Fruit fly (Drosophila melanogaster): ENCODE measurements around the gene U4-U6-60K.

The U4-U6-60K gene

dm6 chr3L:17529511-17530194 is 15.9 kb upstream of the U4-U6-60K start, which contains the start of the genes Edc3 and Nedd4 (continued):
- TF ChIP-seq CG9437 (GFP tag; optimal IDR thresholded peaks at IDR 0.05), result no peak
- TF ChIP-seq Lim3 (GFP tag; IDR thresholded peaks at IDR 0.05), result no peak
- TF ChIP-seq CG1603 (tag; optimal IDR thresholded peaks at IDR 0.05), result no peak
- no peak for TF ChIP-seq maf-S (GFP tag; optimal IDR thresholded peaks at IDR 0.05)
- TF ChIP-seq CG5180 (GFP tag; optimal IDR thresholded peaks at IDR 0.05), result no peak
- TF ChIP-seq slou (GFP tag; optimal IDR thresholded peaks at IDR 0.05), result no peak
- no peak for TF ChIP-seq hkb (optimal IDR thresholded peaks at IDR 0.05)
- no peak for TF ChIP-seq hkb (GFP tag; IDR thresholded peaks at IDR 0.05)
- TF ChIP-seq Myb (GFP tag; optimal IDR thresholded peaks at IDR 0.05), result no peak
- TF ChIP-seq CG15514 (GFP tag; optimal IDR thresholded peaks at IDR 0.05), result peak; percentile 55
- no peak for TF ChIP-seq Jarid2 (GFP tag; optimal IDR thresholded peaks at IDR 0.05)
- TF ChIP-seq TFAM (GFP tag; optimal IDR thresholded peaks at IDR 0.05), result no peak
- TF ChIP-seq CG43689 (GFP tag; IDR thresholded peaks at IDR 0.05), result no peak
- TF ChIP-seq ranshi (GFP tag; IDR thresholded peaks at IDR 0.05), result no peak
- TF ChIP-seq CG17385 (GFP tag; optimal IDR thresholded peaks at IDR 0.05), result peak; percentile 94
- TF ChIP-seq CG16813 (GFP tag; IDR thresholded peaks at IDR 0.05; ENCODE audit: partially characterized antibody), result peak; percentile 21; the same call in 1 of the 3 replicates
- 0 out of 4 replicates have a peak, but pooled peaks have one; percentile 65 for TF ChIP-seq chinmo (GFP tag; IDR thresholded peaks at IDR 0.05; ENCODE audit: partially characterized antibody)
- peak; percentile 29 for TF ChIP-seq BtbVII (GFP tag; optimal IDR thresholded peaks at IDR 0.05)
- TF ChIP-seq Atf6 (GFP tag; IDR thresholded peaks at IDR 0.05), result no peak
- TF ChIP-seq Ada2b (GFP tag; IDR thresholded peaks at IDR 0.05), result no peak
- TF ChIP-seq CG31365 (tag; optimal IDR thresholded peaks at IDR 0.05), result no peak
- TF ChIP-seq eve (GFP tag; optimal IDR thresholded peaks at IDR 0.05), result no peak
- no peak for TF ChIP-seq crol (GFP tag; IDR thresholded peaks at IDR 0.05)
- no peak for TF ChIP-seq Bdp1 (GFP tag; optimal IDR thresholded peaks at IDR 0.05)
- no peak for TF ChIP-seq CG7271 (tag; optimal IDR thresholded peaks at IDR 0.05)
- no peak for TF ChIP-seq Six4 (GFP tag; optimal IDR thresholded peaks at IDR 0.05)
- no peak for TF ChIP-seq CG7357 (GFP tag; IDR thresholded peaks at IDR 0.05)
- no peak for TF ChIP-seq NK7.1 (GFP tag; optimal IDR thresholded peaks at IDR 0.05)
- no peak for TF ChIP-seq CG10366 (GFP tag; IDR thresholded peaks at IDR 0.05)
- peak; percentile 60 for TF ChIP-seq CG2712 (tag; optimal IDR thresholded peaks at IDR 0.05)
- TF ChIP-seq CG2202 (tag; optimal IDR thresholded peaks at IDR 0.05), result peak; percentile 16
- no peak for TF ChIP-seq Doc2 (GFP tag; IDR thresholded peaks at IDR 0.05)
- no peak for TF ChIP-seq toy (GFP tag; IDR thresholded peaks at IDR 0.05)
- peak; percentile 40 for TF ChIP-seq CoRest (tag; optimal IDR thresholded peaks at IDR 0.05)
- peak; percentile 32 for TF ChIP-seq CG15479 (GFP tag; optimal IDR thresholded peaks at IDR 0.05)
- TF ChIP-seq CG9932 (GFP tag; IDR thresholded peaks at IDR 0.05), result no peak

- peak; percentile 98 for TF ChIP-seq CG4360 (GFP tag; IDR thresholded peaks at IDR 0.05)
- TF ChIP-seq bcd (GFP tag; optimal IDR thresholded peaks at IDR 0.05), result no peak
- TF ChIP-seq MBD-R2 (GFP tag; IDR thresholded peaks at IDR 0.05), result peak; percentile 75
- TF ChIP-seq CG9932 (GFP tag; IDR thresholded peaks at IDR 0.05), result no peak
- peak; percentile 61 for TF ChIP-seq MESR4 (GFP tag; optimal IDR thresholded peaks at IDR 0.05)
- no peak for TF ChIP-seq croc (GFP tag; conservative IDR thresholded peaks at IDR 0.05)
- TF ChIP-seq tll (GFP tag; optimal IDR thresholded peaks at IDR 0.05), result no peak
- no peak for TF ChIP-seq CG34376 (GFP tag; optimal IDR thresholded peaks at IDR 0.05)
- peak; percentile 75; the same call in 1 of the 3 replicates for TF ChIP-seq CG34422 (GFP tag; IDR thresholded peaks at IDR 0.05)
- TF ChIP-seq pfk (GFP tag; optimal IDR thresholded peaks at IDR 0.05), result peak; percentile 74
Measured at dm6 chr3L:17513492-17513891, 220 bp downstream of the U4-U6-60K start.
